Worm (Caenorhabditis elegans) whole organism, midembryonic: ENCODE data around the gene plc-3.

Experiments
- T22C8.4 ChIP-seq: fragments of 200-800 bp; sonication (Bioruptor generic); IDR thresholded peaks from 2 replicates; pipeline ENCODE4 v1.3.6; 2022; ENCODE audit warnings: missing genetic modification characterization, missing compliant biosample characterization
- cog-1 ChIP-seq: sonication (generic microtip); optimal IDR thresholded peaks from 2 replicates; lab custom pipeline; 2016; ENCODE audit warnings: missing genetic modification characterization, missing compliant biosample characterization
- tab-1 ChIP-seq: fragments of 200-800 bp; sonication (Bioruptor generic); IDR thresholded peaks from 2 replicates; pipeline ENCODE4 v1.3.6; 2022; ENCODE audit warnings: missing genetic modification characterization, missing compliant biosample characterization
- ztf-23 ChIP-seq: fragments of 200-800 bp; sonication (Bioruptor generic); IDR thresholded peaks from 2 replicates; pipeline ENCODE4 v1.3.6; 2022; ENCODE audit warnings: missing genetic modification reagents, missing genetic modification characterization, missing compliant biosample characterization
- ztf-29 ChIP-seq: fragments of 200-800 bp; sonication (Bioruptor generic); IDR thresholded peaks from 2 replicates; pipeline ENCODE4 v1.3.6; 2022; ENCODE audit warnings: missing genetic modification reagents, missing genetic modification characterization, missing compliant biosample characterization

ce11 chrII:10182634-10183033 is 40.0 kb upstream of the plc-3 start, which contains the start of gene srd-1:
- TF ChIP-seq tab-1 (GFP tag; lab: Robert Waterston, UW): no peak
- TF ChIP-seq cog-1 (tag; lab: Kevin White, UChicago): no peak
- TF ChIP-seq T22C8.4 (GFP tag; lab: Robert Waterston, UW): no peak
- TF ChIP-seq ztf-23: no peak
- TF ChIP-seq ztf-29 (GFP tag; lab: Robert Waterston, UW): no peak
